Worm (Caenorhabditis elegans) whole organism, L3 larva: ENCODE results near the gene K10H10.5.
A peak's percentile ranks its signal among the peaks of the same experiment; 100 is the strongest.

Experiments
- R02D3.7 ChIP-seq: fragments of 150-350 bp; optimal IDR thresholded peaks from 2 replicates; lab custom pipeline; 2014; ENCODE audit warnings: missing biosample characterization, missing genetic modification characterization
- aly-2 ChIP-seq: fragments of 150-350 bp; optimal IDR thresholded peaks from 2 replicates; lab custom pipeline; 2014; ENCODE audit warnings: missing biosample characterization, missing genetic modification characterization
- ama-1 ChIP-seq: fragments of 150-350 bp; optimal IDR thresholded peaks from 2 replicates; lab custom pipeline; 2018
- ceh-28 ChIP-seq: fragments of 150-350 bp; optimal IDR thresholded peaks from 2 replicates; lab custom pipeline; 2014; ENCODE audit warnings: missing biosample characterization, missing genetic modification reagents, missing genetic modification characterization
- egl-27 ChIP-seq: sonication (generic microtip); optimal IDR thresholded peaks from 4 replicates; lab custom pipeline; 2017; ENCODE audit warnings: missing biosample characterization, missing genetic modification reagents, missing genetic modification characterization
- egl-5 ChIP-seq: fragments of 150-350 bp; optimal IDR thresholded peaks from 2 replicates; lab custom pipeline; 2017; ENCODE audit warnings: missing biosample characterization, missing genetic modification reagents, missing genetic modification characterization, inconsistent platforms
- elt-1 ChIP-seq: fragments of 150-350 bp; optimal IDR thresholded peaks from 2 replicates; lab custom pipeline; 2014; ENCODE audit warnings: missing biosample characterization, missing genetic modification characterization
- elt-2 ChIP-seq: sonication (generic microtip); optimal IDR thresholded peaks from 2 replicates; lab custom pipeline; 2016; ENCODE audit warnings: missing genetic modification reagents, mild to moderate bottlenecking, missing genetic modification characterization, missing compliant biosample characterization
- elt-3 ChIP-seq, 3 experiments: fragments of 150-350 bp in 1 of 3; sonication (generic microtip) in 2 of 3; optimal IDR thresholded peaks; 2 replicates in 2 of 3; 4 replicates in 1 of 3; lab custom pipeline; 2014 to 2017; ENCODE audit warnings: missing biosample characterization in 3 of 3, missing genetic modification characterization in 3 of 3
- eor-1 ChIP-seq, 2 experiments: fragments of 150-350 bp; optimal IDR thresholded peaks; 2 replicates each; lab custom pipeline; 2014 to 2018; ENCODE audit warnings: missing biosample characterization in 2 of 2, missing genetic modification characterization in 2 of 2
- fos-1 ChIP-seq: fragments of 150-350 bp; optimal IDR thresholded peaks from 2 replicates; lab custom pipeline; 2014; ENCODE audit warnings: missing biosample characterization, missing genetic modification characterization
- hmg-11 ChIP-seq: sonication (generic microtip); optimal IDR thresholded peaks from 2 replicates; lab custom pipeline; 2016; ENCODE audit warnings: missing genetic modification characterization, missing compliant biosample characterization
- jun-1 ChIP-seq: fragments of 150-350 bp; optimal IDR thresholded peaks from 2 replicates; lab custom pipeline; 2014; ENCODE audit warnings: missing biosample characterization, missing genetic modification reagents, missing genetic modification characterization
- lsy-12 ChIP-seq: sonication (generic microtip); optimal IDR thresholded peaks from 2 replicates; lab custom pipeline; 2016; ENCODE audit warnings: mild to moderate bottlenecking, missing genetic modification characterization, missing compliant biosample characterization
- mdl-1 ChIP-seq: fragments of 150-350 bp; optimal IDR thresholded peaks from 2 replicates; lab custom pipeline; 2014; ENCODE audit warnings: missing biosample characterization, missing genetic modification characterization
- mml-1 ChIP-seq: fragments of 150-350 bp; sonication (generic microtip); optimal IDR thresholded peaks from 3 replicates; lab custom pipeline; 2014; ENCODE audit warnings: missing biosample characterization, missing genetic modification characterization
- nfya-1 ChIP-seq: sonication (generic microtip); optimal IDR thresholded peaks from 2 replicates; lab custom pipeline; 2017; ENCODE audit warnings: missing genetic modification characterization, mild to moderate bottlenecking, missing compliant biosample characterization, antibody characterized with exemption, moderate library complexity; ENCODE audit not compliant: insufficient read depth
- nhr-12 ChIP-seq: fragments of 150-350 bp; optimal IDR thresholded peaks from 2 replicates; lab custom pipeline; 2014; ENCODE audit warnings: missing biosample characterization, missing genetic modification characterization
- nhr-23 ChIP-seq: fragments of 150-350 bp; optimal IDR thresholded peaks from 2 replicates; lab custom pipeline; 2014; ENCODE audit warnings: missing biosample characterization, missing genetic modification reagents, missing genetic modification characterization
- nhr-237 ChIP-seq: fragments of 150-350 bp; optimal IDR thresholded peaks from 2 replicates; lab custom pipeline; 2014; ENCODE audit warnings: missing biosample characterization, missing genetic modification characterization
- nhr-25 ChIP-seq: sonication (generic microtip); optimal IDR thresholded peaks from 2 replicates; lab custom pipeline; 2017; ENCODE audit warnings: missing biosample characterization, missing genetic modification characterization
- nhr-28 ChIP-seq: fragments of 150-350 bp; optimal IDR thresholded peaks from 2 replicates; lab custom pipeline; 2014; ENCODE audit warnings: missing biosample characterization, missing genetic modification characterization
- nhr-76 ChIP-seq: fragments of 150-350 bp; sonication (generic microtip); optimal IDR thresholded peaks from 5 replicates; lab custom pipeline; 2014; ENCODE audit warnings: missing biosample characterization, missing genetic modification characterization
- nhr-77 ChIP-seq: fragments of 150-350 bp; optimal IDR thresholded peaks from 2 replicates; lab custom pipeline; 2014; ENCODE audit warnings: missing biosample characterization, missing genetic modification characterization
- pqm-1 ChIP-seq: fragments of 150-350 bp; optimal IDR thresholded peaks from 2 replicates; lab custom pipeline; 2017; ENCODE audit warnings: missing biosample characterization, missing genetic modification characterization, inconsistent platforms
- skn-1 ChIP-seq: fragments of 150-350 bp; optimal IDR thresholded peaks from 2 replicates; lab custom pipeline; 2014; ENCODE audit warnings: missing biosample characterization, missing genetic modification characterization
- unc-62 ChIP-seq: fragments of 150-350 bp; sonication (generic microtip); optimal IDR thresholded peaks from 4 replicates; lab custom pipeline; 2014; ENCODE audit warnings: missing biosample characterization, missing genetic modification reagents, missing genetic modification characterization
- ztf-11 ChIP-seq: fragments of 150-350 bp; optimal IDR thresholded peaks from 2 replicates; lab custom pipeline; 2014; ENCODE audit warnings: missing biosample characterization, missing genetic modification characterization

K10H10.5 gene

DNA sequence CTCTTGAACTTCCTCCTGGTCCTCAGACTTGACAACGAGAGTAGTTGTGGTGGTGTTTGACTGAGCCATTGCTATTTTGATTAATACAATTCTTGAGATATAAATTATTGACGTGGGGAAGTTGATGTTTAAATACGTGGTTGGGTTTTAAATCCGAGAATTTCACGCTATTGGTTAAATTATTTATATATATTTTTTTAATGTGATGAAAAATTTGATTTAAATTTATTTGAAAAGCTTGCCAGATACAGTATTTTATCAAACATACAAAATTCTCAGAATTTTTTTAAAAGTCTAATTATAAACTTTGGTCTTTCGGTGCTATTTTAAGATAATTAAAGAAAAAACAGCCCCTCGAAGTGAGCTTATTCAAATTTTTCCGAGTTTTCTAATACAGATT is 6.0 kb downstream of the K10H10.5 start, which contains the start of the genes K10H10.7 and K10H10.10:
Gene K10H10.7 (minus strand): TSS at position 101 of the 400 bp plus-strand sequence.
Gene K10H10.10 (plus strand): TSS at position 204 of the 400 bp plus-strand sequence.
- TF ChIP-seq nhr-77 (tag; lab: Kevin White, UChicago) (no peak), eor-1 (tag; optimal IDR thresholded peaks at IDR 0.05; lab: Kevin White, UChicago) (no peak), nhr-23 (tag; lab: Kevin White, UChicago) (no peak), ceh-28 (tag; lab: Kevin White, UChicago) (no peak), egl-27 (tag; lab: Kevin White, UChicago) (no peak), nfya-1 (tag; lab: Kevin White, UChicago) (no peak), hmg-11 (no peak), nhr-12 (no peak), jun-1 (tag; lab: Kevin White, UChicago) (no peak), lsy-12 (tag; lab: Kevin White, UChicago) (no peak), fos-1 (tag; lab: Kevin White, UChicago) (no peak)
- TF ChIP-seq, all 47 proteins: peak for 0

DNA sequence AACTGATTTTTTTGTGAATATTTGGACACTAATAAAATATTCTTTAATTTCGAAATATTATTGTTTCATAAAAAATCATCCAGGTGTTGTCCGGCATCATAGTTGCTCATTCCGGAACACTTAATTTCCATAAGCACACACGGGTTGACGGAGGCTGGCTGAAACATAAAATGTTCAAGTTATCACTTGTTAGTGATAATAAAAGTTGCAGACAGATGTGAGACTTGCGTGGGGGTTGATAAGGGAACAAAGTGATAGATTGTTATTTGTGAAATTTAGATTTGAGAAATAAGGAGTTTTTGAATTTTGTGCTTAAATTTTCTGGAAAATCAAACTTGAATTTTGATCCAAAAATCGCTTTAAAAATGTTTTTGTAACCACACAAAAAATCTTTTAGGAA is 8.6 kb downstream of the K10H10.5 start:
- no peak for TF ChIP-seq nhr-237 (tag; lab: Kevin White, UChicago)
- TF ChIP-seq elt-2 (tag; lab: Kevin White, UChicago) = peak; percentile 54

DNA sequence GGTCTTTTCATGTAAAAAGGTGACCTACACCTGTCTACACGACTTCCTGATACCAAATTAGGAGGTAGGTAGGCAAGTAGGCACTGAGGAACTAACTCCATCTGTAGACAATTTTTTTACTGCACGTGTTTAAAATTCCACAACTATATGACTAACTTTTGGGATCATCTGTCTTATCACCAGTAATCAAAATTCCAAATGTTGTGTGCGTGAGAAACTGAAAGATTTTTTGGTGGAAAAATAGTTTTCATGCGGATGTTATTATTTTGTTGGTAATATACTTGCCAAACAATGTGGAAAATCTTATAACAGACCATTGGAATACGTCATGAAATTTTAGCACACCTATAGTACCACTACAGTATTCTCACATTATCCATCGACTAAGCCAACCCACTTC is 9.6 kb downstream of the K10H10.5 start, which contains the start of gene K10H10.13:
Gene K10H10.13 (minus strand): TSS at position 101 of the 400 bp plus-strand sequence.
- no peak for TF ChIP-seq ama-1 (lab: Kevin White, UChicago)
- no peak for TF ChIP-seq pqm-1 (tag; lab: Kevin White, UChicago)
- no peak for TF ChIP-seq nhr-23 (tag; lab: Kevin White, UChicago)
- TF ChIP-seq ceh-28 (tag; lab: Kevin White, UChicago) = no peak

DNA sequence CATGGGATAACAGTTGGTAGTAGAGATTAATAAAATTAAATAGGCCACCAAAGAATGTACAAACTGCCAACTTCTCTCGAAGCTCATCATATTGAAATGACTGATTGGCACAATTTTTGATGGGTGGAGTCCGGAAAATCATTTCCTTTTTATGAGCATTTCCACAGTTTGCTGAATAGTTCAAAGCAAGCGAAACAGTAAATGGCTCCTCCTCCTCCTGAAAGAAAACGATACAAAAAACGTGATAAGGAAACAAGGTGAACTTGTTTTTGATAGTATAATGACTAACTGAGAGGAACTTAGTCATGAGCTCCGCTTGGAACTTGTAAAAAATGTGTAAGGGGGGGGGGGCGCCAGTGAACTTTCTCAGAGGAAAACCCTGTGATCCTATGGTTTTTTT is 13.5 kb downstream of the K10H10.5 start, which contains the start of gene K10H10.9:
Gene K10H10.9 (minus strand): TSS at position 101 of the 400 bp plus-strand sequence.
- TF ChIP-seq R02D3.7 (tag; lab: Kevin White, UChicago) (no peak), elt-1 (tag; lab: Kevin White, UChicago) (no peak)

DNA sequence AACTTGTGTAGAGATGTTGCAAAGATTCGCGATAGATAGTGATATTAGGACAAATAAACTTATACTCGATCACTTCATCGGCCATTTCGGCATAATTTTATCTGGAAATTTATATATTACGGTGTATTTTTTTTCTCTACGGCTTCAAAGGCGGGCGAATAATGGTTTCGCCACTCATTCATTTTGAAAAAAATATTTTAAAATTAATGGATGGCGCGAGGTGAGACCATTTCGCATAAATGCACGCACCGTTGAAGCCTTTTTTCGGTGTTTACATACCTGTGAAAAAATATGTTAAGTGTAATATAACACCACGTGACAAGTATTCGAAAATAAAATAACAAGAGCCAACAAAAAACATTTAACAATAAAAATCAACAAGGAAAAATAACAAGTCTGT is 20.5 kb downstream of the K10H10.5 start, which contains the start of gene btb-19:
Gene btb-19 (minus strand): TSS at position 101 of the 400 bp plus-strand sequence.
- no peak for TF ChIP-seq jun-1 (tag; lab: Kevin White, UChicago)
- TF ChIP-seq elt-3 (tag; optimal IDR thresholded peaks at IDR 0.05; lab: Kevin White, UChicago) = no peak
- no peak for TF ChIP-seq nhr-25
- no peak for TF ChIP-seq unc-62
- TF ChIP-seq skn-1 (tag; lab: Kevin White, UChicago) = no peak
- TF ChIP-seq egl-27 (tag; lab: Kevin White, UChicago) = no peak
- no peak for TF ChIP-seq ceh-28 (tag; lab: Kevin White, UChicago)
- no peak for TF ChIP-seq nhr-77 (tag; lab: Kevin White, UChicago)
- TF ChIP-seq mdl-1 (tag; lab: Kevin White, UChicago) = no peak
- no peak for TF ChIP-seq aly-2 (tag; lab: Kevin White, UChicago)
- no peak for TF ChIP-seq egl-5 (tag; lab: Kevin White, UChicago)
- TF ChIP-seq eor-1 (tag; optimal IDR thresholded peaks at IDR 0.05; lab: Kevin White, UChicago) = no peak
- no peak for TF ChIP-seq elt-2 (tag; lab: Kevin White, UChicago)

DNA sequence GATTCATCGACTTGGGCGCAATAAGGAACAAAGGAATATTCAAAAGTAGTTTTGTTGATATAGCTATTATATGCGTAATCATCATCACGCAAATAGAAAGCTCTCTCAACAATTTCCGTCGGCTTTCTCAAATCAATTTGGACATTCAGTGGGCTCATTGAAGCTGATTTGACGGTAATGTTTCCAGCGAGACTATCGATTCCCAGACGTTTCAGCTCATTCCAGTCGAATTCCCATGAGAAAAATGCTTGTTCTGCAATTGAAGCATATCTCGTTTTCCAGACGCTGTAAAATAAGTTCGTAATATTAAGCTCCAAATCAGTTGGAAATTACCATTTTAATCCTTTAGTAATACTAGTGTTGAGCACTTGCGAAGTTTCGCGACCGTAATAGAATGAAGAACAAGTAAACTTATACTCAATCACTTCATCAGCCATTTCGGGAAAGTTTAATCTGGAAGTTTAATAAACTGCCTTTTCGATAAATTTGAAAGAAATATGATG is 21.6 kb downstream of the K10H10.5 start, which contains the start of gene btb-20:
Gene btb-20 (minus strand): TSS at position 453 of the 503 bp plus-strand sequence.
- TF ChIP-seq aly-2 (tag; lab: Kevin White, UChicago) = no peak
- no peak for TF ChIP-seq ama-1 (lab: Kevin White, UChicago)
- TF ChIP-seq mml-1 (tag; lab: Kevin White, UChicago) = no peak
- no peak for TF ChIP-seq ztf-11
- TF ChIP-seq mdl-1 (tag; lab: Kevin White, UChicago) = no peak
- no peak for TF ChIP-seq fos-1 (tag; lab: Kevin White, UChicago)
- TF ChIP-seq nhr-28 (tag; lab: Kevin White, UChicago) = no peak
- TF ChIP-seq nhr-76 (tag; lab: Kevin White, UChicago) = no peak
